Fruit fly (Drosophila melanogaster): ENCODE measurements around the gene eIF3a.

The eIF3a gene

dm6 chr3R:4403706-4404392, 29.8 kb downstream of the eIF3a start:
- no peak for TF ChIP-seq CTCF (optimal IDR thresholded peaks at IDR 0.05)
- no peak for TF ChIP-seq CG8478 (optimal IDR thresholded peaks at IDR 0.05)

DNA sequence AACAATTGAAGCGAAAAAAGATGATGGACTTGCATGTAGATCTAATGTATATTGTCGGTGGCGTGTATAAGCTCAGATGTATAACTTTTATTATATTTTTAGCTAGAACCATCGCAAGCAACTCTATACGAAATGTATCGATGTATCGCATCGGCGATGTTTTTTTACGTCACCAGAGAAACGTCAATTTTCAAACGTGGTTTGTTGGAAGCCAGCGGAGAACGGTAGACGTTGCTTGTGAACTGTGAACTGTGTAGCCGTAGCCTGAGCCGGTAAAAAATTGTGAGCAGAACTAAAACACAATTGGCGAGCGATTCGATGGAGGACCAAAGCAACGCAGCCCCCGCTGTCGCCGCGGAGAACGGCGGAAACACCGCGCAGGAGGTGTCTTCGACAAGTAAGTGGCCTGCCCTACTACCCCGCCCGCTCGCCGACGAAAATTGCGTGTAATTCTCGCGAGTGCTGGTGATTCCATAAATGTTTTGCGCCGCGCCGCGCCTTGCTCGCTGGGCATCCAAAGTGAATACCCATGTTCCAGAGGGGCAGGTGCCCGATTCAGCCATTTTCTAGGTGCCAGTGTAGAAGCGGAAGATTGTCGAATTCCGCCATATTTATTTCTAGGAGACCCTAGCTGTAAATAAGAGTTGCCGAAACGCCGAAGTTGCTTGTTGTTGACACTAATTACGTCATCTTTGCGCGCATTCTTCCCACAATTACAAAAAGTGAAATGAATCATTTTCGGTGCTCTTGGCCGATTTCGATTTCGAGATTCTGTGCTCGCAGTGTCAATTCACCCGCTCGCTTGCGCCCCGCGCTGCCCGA, 30.6 kb downstream of the eIF3a start, which contains the start of gene lost:
Gene lost, plus strand, starts transcription at position 193 of the 822 bp plus-strand sequence.
- TF ChIP-seq CG8478 (optimal IDR thresholded peaks at IDR 0.05) (no peak), CTCF (optimal IDR thresholded peaks at IDR 0.05) (no peak)

DNA sequence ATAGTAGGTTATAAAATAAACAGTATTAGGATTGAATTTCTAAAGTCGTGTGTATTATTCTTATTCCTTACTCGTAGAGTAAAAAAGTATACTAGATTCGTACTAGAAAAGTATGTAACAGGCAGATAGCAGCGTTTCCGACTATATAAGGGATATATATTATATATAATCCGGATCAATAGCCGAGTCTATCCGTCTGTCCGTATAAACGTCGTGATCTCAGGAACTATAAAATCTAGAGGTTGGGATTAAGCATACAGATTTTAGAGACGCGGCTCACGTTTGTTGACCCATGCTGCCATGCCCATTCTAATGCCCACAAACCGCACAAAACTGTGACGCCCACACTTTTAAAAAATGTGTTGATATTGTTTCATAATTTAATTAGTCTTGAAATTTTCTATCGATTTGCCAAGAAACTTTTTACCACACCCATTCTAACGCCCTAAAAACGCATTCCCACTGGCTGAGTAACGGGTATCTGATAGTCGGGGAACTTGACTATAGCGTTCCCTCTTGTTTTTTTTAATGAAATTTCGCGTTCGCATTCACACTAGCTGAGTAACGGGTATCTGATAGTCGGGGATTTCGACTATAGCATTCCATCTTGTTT, 31.6 kb downstream of the eIF3a start, which contains the start of gene CG9853:
Gene CG9853, minus strand, starts transcription at position 51 of the 613 bp plus-strand sequence.
- TF ChIP-seq CTCF (optimal IDR thresholded peaks at IDR 0.05) (no peak), CG8478 (optimal IDR thresholded peaks at IDR 0.05) (no peak)

DNA sequence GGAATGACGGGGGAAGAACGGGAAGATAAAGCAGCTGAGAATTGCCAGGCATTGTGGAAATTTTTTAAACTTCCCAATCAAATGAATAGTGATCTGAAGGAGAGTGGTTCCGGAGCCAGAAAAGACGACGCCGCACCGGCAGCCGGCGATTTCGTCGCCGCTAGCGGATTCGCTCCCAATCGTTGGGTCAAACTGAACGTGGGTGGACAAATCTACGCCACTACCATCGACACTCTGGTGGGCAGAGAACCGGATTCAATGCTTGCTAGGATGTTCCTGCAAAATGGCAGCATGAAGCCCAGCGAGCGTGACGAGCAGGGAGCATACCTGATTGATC, 33.2 kb downstream of the eIF3a start, which contains the start of gene CG14647:
Gene CG14647, plus strand, starts transcription at position 14 of the 337 bp plus-strand sequence.
- TF ChIP-seq CG8478 (optimal IDR thresholded peaks at IDR 0.05): no peak
- TF ChIP-seq CTCF (optimal IDR thresholded peaks at IDR 0.05): no peak

DNA sequence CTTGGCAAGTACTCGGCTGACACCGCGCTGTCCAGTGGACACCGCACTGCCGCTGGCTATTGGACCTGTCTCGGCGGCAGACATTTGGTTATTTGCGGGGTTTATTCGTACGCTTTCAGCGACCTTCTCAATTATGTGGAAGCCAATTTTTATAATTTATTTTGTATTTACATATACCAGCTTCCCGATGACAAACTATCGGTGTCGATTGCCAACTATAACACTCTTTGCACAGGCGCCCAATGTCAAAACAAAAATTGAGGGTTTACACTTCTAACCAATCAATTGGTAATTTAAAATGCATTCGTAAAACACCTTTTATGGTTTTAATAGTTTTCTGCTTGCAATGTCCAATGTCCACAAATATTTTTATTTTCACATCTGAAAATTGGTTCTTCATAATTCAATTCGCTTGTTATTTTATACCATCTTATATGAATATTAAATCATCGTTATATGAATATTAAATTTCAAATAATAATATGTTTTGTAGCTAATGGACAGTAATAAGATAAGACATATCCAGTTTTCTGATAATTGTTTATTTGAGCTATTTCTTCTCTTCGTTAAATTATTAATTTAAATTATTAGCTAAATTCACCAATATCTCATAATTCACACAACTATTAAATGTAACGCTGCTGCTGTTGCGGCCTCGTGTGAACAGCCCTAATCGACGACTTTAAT, 33.7 kb downstream of the eIF3a start:
- TF ChIP-seq CG8478 (optimal IDR thresholded peaks at IDR 0.05) (no peak), CTCF (optimal IDR thresholded peaks at IDR 0.05) (no peak)

DNA sequence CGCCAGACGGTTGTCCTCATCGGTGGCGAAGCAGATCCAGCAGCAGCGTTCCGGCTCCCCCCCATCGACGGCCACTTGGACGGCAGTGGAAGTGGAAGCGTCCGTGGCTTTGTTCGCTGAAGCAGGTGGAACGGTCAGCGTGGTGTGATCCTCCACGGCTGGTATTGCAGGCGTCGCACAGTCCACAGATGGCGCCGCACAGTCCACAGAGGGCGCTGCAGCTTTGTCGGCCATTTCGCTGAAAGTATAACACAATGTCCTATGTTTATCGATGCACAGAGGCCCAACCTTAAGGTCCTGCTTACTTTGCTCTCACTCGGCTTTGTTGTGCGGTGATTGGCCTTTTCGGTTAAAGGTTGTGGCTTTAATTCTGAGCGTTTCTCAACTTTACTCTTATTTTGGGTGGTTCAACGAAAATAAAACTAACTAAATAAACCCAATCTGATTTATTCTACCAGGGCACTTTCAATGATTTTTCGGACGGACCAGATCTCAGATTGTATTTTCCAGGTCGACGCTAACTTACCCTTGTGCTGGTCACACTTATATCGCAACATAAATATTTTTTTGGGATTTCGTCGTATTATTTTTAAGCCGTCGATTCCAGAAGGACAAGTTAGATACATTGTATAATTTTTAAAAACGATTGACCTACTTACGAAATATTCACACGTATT, 36.2 kb downstream of the eIF3a start, which contains the start of gene CG9855:
Gene CG9855, minus strand, starts transcription at position 473 of the 677 bp plus-strand sequence.
- TF ChIP-seq CG8478 (optimal IDR thresholded peaks at IDR 0.05) (no peak), CTCF (optimal IDR thresholded peaks at IDR 0.05) (peak; percentile 79 to 83)

- TF ChIP-seq CG8478 (optimal IDR thresholded peaks at IDR 0.05) (no peak), CTCF (optimal IDR thresholded peaks at IDR 0.05) (no peak)
These were observed 38.8 kb downstream of the eIF3a start for dm6 chr3R:4394654-4395581.

dm6 chr3R:4394117-4394516, 39.6 kb downstream of the eIF3a start, which contains the start of gene CG34112:
Gene CG34112, minus strand, starts transcription at chr3R:4394259.
- TF ChIP-seq CG8478 (optimal IDR thresholded peaks at IDR 0.05) (no peak), CTCF (optimal IDR thresholded peaks at IDR 0.05) (no peak)

- TF ChIP-seq CG8478 (optimal IDR thresholded peaks at IDR 0.05) (no peak), CTCF (optimal IDR thresholded peaks at IDR 0.05) (no peak)
These were observed 43.6 kb downstream of the eIF3a start, which contains the start of gene CG14646 for dm6 chr3R:4390133-4390532. Gene CG14646, plus strand, starts transcription at chr3R:4390366.

DNA sequence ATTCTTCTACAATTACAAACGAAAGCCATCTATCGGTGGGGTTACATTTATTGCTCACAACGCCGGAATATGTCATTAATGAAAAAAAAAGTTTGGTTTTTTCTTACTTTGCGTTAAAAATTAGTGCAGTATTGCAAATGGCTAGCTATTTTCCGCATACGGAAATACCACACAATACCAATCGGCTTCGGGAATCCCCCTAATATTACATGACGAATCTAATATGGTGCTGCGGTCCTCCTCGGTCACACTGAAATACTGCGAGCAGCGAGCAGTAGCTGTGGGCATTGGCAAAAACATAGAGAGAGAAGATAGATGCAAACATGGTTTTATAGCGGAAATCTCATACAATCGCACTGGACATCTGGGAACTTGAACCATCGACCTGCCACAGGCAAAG, 46.2 kb downstream of the eIF3a start, which contains the start of gene tub:
Gene tub, plus strand, starts transcription at position 253 of the 400 bp plus-strand sequence.
- peak; percentile 62 to 65 for TF ChIP-seq CTCF (optimal IDR thresholded peaks at IDR 0.05)
- no peak for TF ChIP-seq CG8478 (optimal IDR thresholded peaks at IDR 0.05)

DNA sequence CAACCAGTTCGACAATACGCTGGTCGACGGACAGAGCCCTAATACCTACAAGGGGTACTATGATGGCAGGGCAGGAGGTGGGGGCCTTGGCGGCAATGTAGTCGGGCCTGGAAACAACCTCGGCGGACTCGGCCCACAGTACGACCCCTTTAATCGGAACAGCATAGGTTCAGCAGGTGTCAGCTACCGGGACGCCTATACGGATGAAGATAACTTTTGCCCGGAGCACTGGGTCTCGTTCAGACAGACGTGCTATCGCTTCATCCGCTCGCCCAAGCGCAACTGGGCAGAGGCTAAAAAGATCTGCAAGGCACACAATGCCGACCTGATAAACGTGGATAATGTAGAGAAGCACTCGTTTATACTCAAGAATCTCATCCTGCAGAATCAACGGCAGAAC, 51.5 kb downstream of the eIF3a start:
- TF ChIP-seq CTCF (optimal IDR thresholded peaks at IDR 0.05) (no peak), CG8478 (optimal IDR thresholded peaks at IDR 0.05) (no peak)

- TF ChIP-seq CTCF (optimal IDR thresholded peaks at IDR 0.05): no peak
These were observed 52.4 kb downstream of the eIF3a start, which contains the start of gene Cont for dm6 chr3R:4381079-4381919. Gene Cont, plus strand, starts transcription at chr3R:4381306.

Data from S2 (cell line).